Worm (Caenorhabditis elegans) whole organism, L2 larva: ENCODE measurements around the gene cab-1.

Source experiments
- elt-3 ChIP-seq: sonication (generic microtip); optimal IDR thresholded peaks from 2 replicates; lab custom pipeline; 2017; ENCODE audit warnings: missing biosample characterization, missing genetic modification characterization
- mdl-1 ChIP-seq, 2 experiments: fragments of 150-350 bp in 1 of 2; sonication (generic microtip) in 1 of 2; optimal IDR thresholded peaks; 2 replicates each; lab custom pipeline; 2017; ENCODE audit warnings: missing biosample characterization in 2 of 2, missing genetic modification characterization in 2 of 2
- nhr-11 ChIP-seq: fragments of 150-350 bp; optimal IDR thresholded peaks from 2 replicates; lab custom pipeline; 2014; ENCODE audit warnings: missing biosample characterization, missing genetic modification characterization
- nhr-25 ChIP-seq: fragments of 150-350 bp; sonication (generic microtip); optimal IDR thresholded peaks from 3 replicates; lab custom pipeline; 2014; ENCODE audit warnings: missing biosample characterization, missing genetic modification characterization

DNA sequence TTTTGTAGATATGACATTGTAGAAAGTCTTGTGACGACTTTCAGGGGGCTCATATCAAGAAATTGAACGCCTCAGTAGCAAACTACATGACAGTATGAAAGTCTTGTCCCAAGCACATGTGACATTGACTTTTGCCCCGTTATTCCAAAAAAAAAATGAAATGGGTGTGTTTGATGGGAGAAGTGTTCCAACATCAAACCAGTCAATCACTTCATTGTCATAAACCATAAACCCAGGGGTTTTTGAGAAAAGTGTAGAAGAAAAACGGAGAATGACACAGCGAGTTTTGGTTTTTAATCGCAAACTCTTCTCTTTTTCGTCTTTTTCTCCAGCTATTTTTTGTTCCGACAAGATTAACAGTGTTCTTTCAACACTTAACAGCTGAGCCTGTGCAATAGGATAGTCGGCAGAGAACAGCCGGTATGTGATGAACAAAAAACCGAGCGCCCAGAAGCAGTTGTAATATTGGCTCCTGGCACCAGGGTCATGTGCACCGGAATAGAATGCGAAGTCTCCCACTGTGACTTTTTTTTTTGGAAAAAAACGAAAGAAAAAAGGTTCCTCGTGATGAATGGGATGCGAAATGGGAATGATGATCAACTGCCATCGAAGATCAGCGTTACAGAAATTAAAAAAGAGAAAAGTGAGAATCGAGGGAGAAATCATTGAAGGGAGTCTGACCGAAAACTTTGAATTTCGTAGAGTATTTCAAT lies 26.7 kb downstream of the cab-1 start:
- TF ChIP-seq mdl-1 (tag; optimal IDR thresholded peaks at IDR 0.05; lab: Kevin White, UChicago) (no peak), nhr-25 (tag; lab: Kevin White, UChicago) (no peak), elt-3 (no peak), nhr-11 (tag; lab: Kevin White, UChicago) (no peak)
